Worm (Caenorhabditis elegans) whole organism, mixed stage, embryonic: Measurements from ENCODE around the gene F59G1.4.

Experiments
- M03D4.4 ChIP-seq: sonication (generic microtip); optimal IDR thresholded peaks from 2 replicates; lab custom pipeline; 2017; ENCODE audit warnings: mild to moderate bottlenecking, missing genetic modification characterization, missing compliant biosample characterization
- ceh-83 ChIP-seq: fragments of 200-800 bp; sonication (Bioruptor generic); optimal IDR thresholded peaks from 2 replicates; lab custom pipeline; 2018; ENCODE audit warnings: mild to moderate bottlenecking, missing genetic modification characterization, missing compliant biosample characterization
- ces-1 ChIP-seq: fragments of 150-350 bp; optimal IDR thresholded peaks from 2 replicates; lab custom pipeline; 2014; ENCODE audit warnings: missing biosample characterization, missing genetic modification reagents, missing genetic modification characterization
- cnd-1 ChIP-seq: fragments of 200-800 bp; sonication (Bioruptor generic); optimal IDR thresholded peaks from 2 replicates; lab custom pipeline; 2018; ENCODE audit warnings: mild to moderate bottlenecking, missing genetic modification characterization, missing compliant biosample characterization
- drap-1 ChIP-seq: fragments of 200-800 bp; sonication (Bioruptor generic); optimal IDR thresholded peaks from 3 replicates; lab custom pipeline; 2018; ENCODE audit warnings: mild to moderate bottlenecking, missing genetic modification characterization, missing compliant biosample characterization
- elt-1 ChIP-seq: sonication (generic microtip); optimal IDR thresholded peaks from 2 replicates; lab custom pipeline; 2017; ENCODE audit warnings: missing genetic modification characterization, mild to moderate bottlenecking, missing compliant biosample characterization, antibody characterized with exemption, moderate library complexity, borderline replicate concordance; ENCODE audit not compliant: insufficient read depth
- flh-1 ChIP-seq: fragments of 200-800 bp; sonication (Bioruptor generic); optimal IDR thresholded peaks from 2 replicates; lab custom pipeline; 2018; ENCODE audit warnings: mild to moderate bottlenecking, missing genetic modification characterization, moderate library complexity, missing compliant biosample characterization
- ham-2 ChIP-seq: fragments of 200-800 bp; sonication (Bioruptor generic); optimal IDR thresholded peaks from 2 replicates; lab custom pipeline; 2018; ENCODE audit warnings: mild to moderate bottlenecking, missing genetic modification characterization, missing compliant biosample characterization
- hlh-1 ChIP-seq: fragments of 150-350 bp; optimal IDR thresholded peaks from 2 replicates; lab custom pipeline; 2014; ENCODE audit warnings: missing biosample characterization, missing genetic modification reagents, missing genetic modification characterization
- lin-32 ChIP-seq: fragments of 200-800 bp; sonication (Bioruptor generic); optimal IDR thresholded peaks from 2 replicates; lab custom pipeline; 2018; ENCODE audit warnings: mild to moderate bottlenecking, missing genetic modification characterization, missing compliant biosample characterization
- lsy-2 ChIP-seq: fragments of 150-350 bp; optimal IDR thresholded peaks from 2 replicates; lab custom pipeline; 2014; ENCODE audit warnings: missing biosample characterization, missing genetic modification characterization
- mab-5 ChIP-seq: fragments of 150-350 bp; optimal IDR thresholded peaks from 2 replicates; lab custom pipeline; 2014; ENCODE audit warnings: missing biosample characterization, missing genetic modification characterization
- mep-1 ChIP-seq: fragments of 150-350 bp; optimal IDR thresholded peaks from 2 replicates; lab custom pipeline; 2017; ENCODE audit warnings: missing biosample characterization, missing genetic modification reagents, missing genetic modification characterization, inconsistent platforms
- mls-2 ChIP-seq: sonication (generic microtip); optimal IDR thresholded peaks from 2 replicates; lab custom pipeline; 2016; ENCODE audit warnings: mild to moderate bottlenecking, missing genetic modification characterization, moderate library complexity, missing compliant biosample characterization
- nhr-12 ChIP-seq: fragments of 150-350 bp; optimal IDR thresholded peaks from 2 replicates; lab custom pipeline; 2014; ENCODE audit warnings: missing biosample characterization, missing genetic modification characterization
- nhr-237 ChIP-seq: fragments of 150-350 bp; optimal IDR thresholded peaks from 2 replicates; lab custom pipeline; 2014; ENCODE audit warnings: missing biosample characterization, missing genetic modification characterization
- nhr-28 ChIP-seq: fragments of 150-350 bp; optimal IDR thresholded peaks from 2 replicates; lab custom pipeline; 2014; ENCODE audit warnings: missing biosample characterization, missing genetic modification characterization
- nhr-76 ChIP-seq: sonication (generic microtip); optimal IDR thresholded peaks from 2 replicates; lab custom pipeline; 2017; ENCODE audit warnings: missing biosample characterization, missing genetic modification characterization
- pha-4 ChIP-seq: fragments of 150-350 bp; optimal IDR thresholded peaks from 2 replicates; lab custom pipeline; 2018; ENCODE audit warnings: missing biosample characterization, missing genetic modification reagents, missing genetic modification characterization
- sem-2 ChIP-seq: fragments of 200-800 bp; sonication (Bioruptor generic); optimal IDR thresholded peaks from 2 replicates; lab custom pipeline; 2018; ENCODE audit warnings: mild to moderate bottlenecking, missing genetic modification characterization, missing compliant biosample characterization
- sptf-1 ChIP-seq: sonication (generic microtip); optimal IDR thresholded peaks from 2 replicates; lab custom pipeline; 2017; ENCODE audit warnings: mild to moderate bottlenecking, missing genetic modification characterization, moderate library complexity, missing compliant biosample characterization
- tbx-8 ChIP-seq: fragments of 200-800 bp; sonication (Bioruptor generic); optimal IDR thresholded peaks from 2 replicates; lab custom pipeline; 2018; ENCODE audit warnings: mild to moderate bottlenecking, missing genetic modification characterization, moderate library complexity, missing compliant biosample characterization
- unc-120 ChIP-seq: sonication (generic microtip); optimal IDR thresholded peaks from 2 replicates; lab custom pipeline; 2017; ENCODE audit warnings: missing genetic modification characterization, missing compliant biosample characterization; ENCODE audit not compliant: poor library complexity, severe bottlenecking
- unc-39 ChIP-seq: fragments of 150-350 bp; optimal IDR thresholded peaks from 2 replicates; lab custom pipeline; 2014; ENCODE audit warnings: missing biosample characterization, missing genetic modification characterization
- zip-8 ChIP-seq: fragments of 150-350 bp; optimal IDR thresholded peaks from 2 replicates; lab custom pipeline; 2014; ENCODE audit warnings: missing biosample characterization, missing genetic modification characterization
- ztf-11 ChIP-seq: fragments of 150-350 bp; optimal IDR thresholded peaks from 2 replicates; lab custom pipeline; 2014; ENCODE audit warnings: missing biosample characterization, missing genetic modification characterization

The F59G1.4 gene

DNA sequence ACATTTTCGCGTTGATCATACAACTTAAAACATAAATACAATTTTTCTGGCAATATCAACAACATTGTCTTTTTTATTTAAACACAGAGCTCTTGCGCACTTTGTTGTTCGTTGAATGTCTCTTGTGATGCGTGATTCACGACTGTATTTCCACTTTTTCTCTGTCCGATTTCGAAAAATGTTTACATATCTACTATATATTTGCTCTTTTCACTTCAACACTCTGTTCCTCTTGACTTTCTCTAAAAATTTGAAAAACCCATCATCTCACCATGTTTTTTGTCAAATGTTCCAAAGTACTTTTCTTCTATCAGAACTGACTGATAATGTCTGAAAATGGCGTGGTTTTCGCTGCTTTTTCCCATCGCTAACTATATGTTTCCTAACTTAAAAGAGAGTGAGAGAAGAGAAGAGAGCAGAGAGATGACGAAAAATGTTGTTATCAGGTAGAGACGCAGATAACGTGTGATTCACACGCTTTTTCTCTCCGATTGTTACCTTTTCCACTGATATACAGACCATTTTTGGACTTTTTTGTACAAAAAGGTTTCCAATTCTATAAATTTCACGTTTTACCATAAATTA is 16.1 kb downstream of the F59G1.4 start:
- TF ChIP-seq unc-120 (peak; percentile 15), ceh-83 (GFP tag; lab: Kevin White, UChicago) (no peak)
- TF ChIP-seq, all 35 proteins: peak for 1

DNA sequence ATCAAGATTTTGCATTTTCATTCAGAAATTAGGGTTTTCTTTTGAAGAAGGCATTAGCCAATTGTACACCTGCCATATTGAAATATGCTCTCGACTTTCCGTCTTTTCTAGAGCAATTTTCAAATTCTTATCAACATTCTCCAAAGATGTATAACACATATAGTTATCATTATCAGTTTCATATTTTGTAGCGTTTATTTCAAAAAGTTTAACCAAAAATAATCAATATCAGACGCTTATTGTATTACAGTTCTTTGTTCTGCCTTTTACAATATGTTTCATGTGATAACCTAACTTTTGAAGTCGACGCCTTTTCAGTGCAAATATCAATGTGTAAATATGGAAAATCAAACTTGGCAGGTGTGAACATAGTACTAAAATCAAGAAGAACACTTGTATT is 17.9 kb downstream of the F59G1.4 start:
- TF ChIP-seq mls-2 (tag; lab: Kevin White, UChicago) (no peak), sem-2 (no peak), nhr-76 (tag; lab: Kevin White, UChicago) (no peak), mab-5 (tag; lab: Kevin White, UChicago) (no peak), nhr-28 (tag; lab: Kevin White, UChicago) (no peak), cnd-1 (tag; lab: Kevin White, UChicago) (no peak), hlh-1 (tag; lab: Kevin White, UChicago) (no peak), nhr-237 (tag; lab: Kevin White, UChicago) (no peak), lin-32 (GFP tag; lab: Kevin White, UChicago) (no peak), nhr-12 (no peak)
- TF ChIP-seq, all 35 proteins: peak for 0

DNA sequence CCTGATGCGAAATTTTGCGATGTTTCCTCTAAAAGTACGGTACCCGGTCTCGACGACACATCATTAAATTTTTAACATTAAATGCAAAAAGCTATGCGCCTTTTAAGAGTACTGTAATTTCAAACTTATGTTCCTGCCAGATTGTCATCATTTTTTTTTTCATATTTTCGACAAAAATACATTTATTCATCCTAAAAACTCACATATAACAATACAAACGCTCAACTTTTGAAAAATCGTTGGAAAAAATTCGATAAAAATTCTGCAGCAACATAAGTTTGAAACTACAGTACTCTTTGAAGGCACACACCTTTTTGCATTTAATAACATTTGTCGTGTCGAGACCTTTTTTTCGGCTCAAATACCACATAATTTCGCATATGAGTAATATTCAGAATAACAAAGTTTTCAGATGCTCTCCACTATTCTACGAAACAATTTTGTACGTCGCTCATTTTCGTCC is 21.1 kb downstream of the F59G1.4 start, which contains the start of gene frh-1:
TSS of gene frh-1 (plus strand) at position 413 of the 463 bp plus-strand sequence.
- TF ChIP-seq flh-1 (GFP tag; lab: Kevin White, UChicago) (no peak), nhr-12 (no peak), ham-2 (GFP tag; lab: Kevin White, UChicago) (no peak), mab-5 (tag; lab: Kevin White, UChicago) (no peak), tbx-8 (GFP tag; lab: Kevin White, UChicago) (no peak), nhr-28 (tag; lab: Kevin White, UChicago) (no peak), ceh-83 (GFP tag; lab: Kevin White, UChicago) (no peak), pha-4 (tag; lab: Kevin White, UChicago) (no peak)

DNA sequence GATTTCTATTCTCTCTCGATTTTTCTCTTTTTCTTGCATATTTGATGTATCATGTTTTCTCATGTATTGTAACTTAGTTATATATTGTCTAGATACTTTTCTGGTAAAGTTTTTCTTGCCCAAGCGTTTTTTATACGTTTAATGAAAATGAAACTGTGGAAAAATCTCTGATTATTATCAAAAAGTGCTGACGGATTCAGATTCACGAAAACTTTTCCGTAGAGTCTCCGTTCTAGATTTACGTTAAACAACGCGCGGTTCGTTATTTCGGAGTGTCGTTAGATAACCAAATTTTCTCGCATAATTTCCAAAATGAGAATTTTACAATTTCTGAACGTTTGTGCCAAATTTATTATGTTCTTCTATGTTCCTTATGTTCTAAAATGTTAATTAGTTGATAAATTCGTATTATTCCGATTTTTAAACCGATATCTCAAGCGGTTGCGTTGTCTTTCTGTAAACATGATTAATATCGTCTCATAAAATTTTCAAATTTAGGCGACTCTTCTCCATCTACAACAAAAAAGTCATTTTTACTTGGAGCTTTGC is 22.3 kb downstream of the F59G1.4 start, which contains the start of gene ptp-2:
TSS of gene ptp-2 (plus strand) at position 499 of the 549 bp plus-strand sequence.
- TF ChIP-seq ces-1 (GFP tag; lab: Kevin White, UChicago) (peak; percentile 91), mab-5 (tag; lab: Kevin White, UChicago) (no peak), nhr-237 (tag; lab: Kevin White, UChicago) (peak; percentile 13), unc-39 (no peak), tbx-8 (GFP tag; lab: Kevin White, UChicago) (no peak)

ce11 chrII:5921620-5922019 is 25.6 kb downstream of the F59G1.4 start, which contains the start of gene vrk-1:
vrk-1 (plus strand) TSS chrII:5921967.
- no peak for TF ChIP-seq ztf-11 (tag; lab: Kevin White, UChicago)
- no peak for TF ChIP-seq ceh-83 (GFP tag; lab: Kevin White, UChicago)
- no peak for TF ChIP-seq zip-8 (tag; lab: Kevin White, UChicago)

- no peak for TF ChIP-seq elt-1 (tag; lab: Kevin White, UChicago)
- TF ChIP-seq drap-1 (GFP tag; lab: Kevin White, UChicago), result no peak
- TF ChIP-seq flh-1 (GFP tag; lab: Kevin White, UChicago), result no peak
- TF ChIP-seq nhr-28 (tag; lab: Kevin White, UChicago), result no peak
- TF ChIP-seq nhr-76 (tag; lab: Kevin White, UChicago), result no peak
- TF ChIP-seq zip-8 (tag; lab: Kevin White, UChicago), result no peak
- no peak for TF ChIP-seq lin-32 (GFP tag; lab: Kevin White, UChicago)
- no peak for TF ChIP-seq mls-2 (tag; lab: Kevin White, UChicago)
- TF ChIP-seq M03D4.4 (tag; lab: Kevin White, UChicago), result no peak
- no peak for TF ChIP-seq ztf-11 (tag; lab: Kevin White, UChicago)
- TF ChIP-seq mep-1 (tag; lab: Kevin White, UChicago), result no peak
- no peak for TF ChIP-seq nhr-12
- no peak for TF ChIP-seq lsy-2 (tag; lab: Kevin White, UChicago)
- no peak for TF ChIP-seq ceh-83 (GFP tag; lab: Kevin White, UChicago)
- TF ChIP-seq sptf-1 (tag; lab: Kevin White, UChicago), result no peak
- TF ChIP-seq mab-5 (tag; lab: Kevin White, UChicago), result no peak
Measured at ce11 chrII:5928502-5928901, 32.5 kb downstream of the F59G1.4 start, which contains the start of gene egl-44. egl-44 (plus strand) TSS chrII:5928802.
